Worm (Caenorhabditis elegans) whole organism, midembryonic: ENCODE data around the gene ints-13.

Experiments used
- T22C8.4 ChIP-seq: fragments of 200-800 bp; sonication (Bioruptor generic); IDR thresholded peaks from 2 replicates; pipeline ENCODE4 v1.3.6; 2022; ENCODE audit warnings: missing genetic modification characterization, missing compliant biosample characterization
- cog-1 ChIP-seq: sonication (generic microtip); optimal IDR thresholded peaks from 2 replicates; lab custom pipeline; 2016; ENCODE audit warnings: missing genetic modification characterization, missing compliant biosample characterization
- flt-1 ChIP-seq: fragments of 200-800 bp; sonication (Bioruptor generic); IDR thresholded peaks from 2 replicates; pipeline ENCODE4 v1.3.6; 2022; ENCODE audit warnings: missing genetic modification characterization, missing compliant biosample characterization
- klf-2 ChIP-seq: fragments of 200-800 bp; sonication (Bioruptor generic); conservative IDR thresholded peaks from 2 replicates; pipeline ENCODE4 v1.3.6; 2022; ENCODE audit warnings: missing genetic modification reagents, missing genetic modification characterization, missing compliant biosample characterization
- med-1 ChIP-seq: sonication (generic microtip); optimal IDR thresholded peaks from 2 replicates; lab custom pipeline; 2017; ENCODE audit warnings: missing genetic modification characterization, mild to moderate bottlenecking, missing compliant biosample characterization, antibody characterized with exemption, missing genetic modification reagents; ENCODE audit not compliant: insufficient read depth
- ref-1 ChIP-seq: fragments of 200-800 bp; sonication (Bioruptor generic); conservative IDR thresholded peaks from 2 replicates; pipeline ENCODE4 v1.3.6; 2022; ENCODE audit warnings: missing genetic modification reagents, missing genetic modification characterization, missing compliant biosample characterization
- tab-1 ChIP-seq: fragments of 200-800 bp; sonication (Bioruptor generic); IDR thresholded peaks from 2 replicates; pipeline ENCODE4 v1.3.6; 2022; ENCODE audit warnings: missing genetic modification characterization, missing compliant biosample characterization
- ztf-23 ChIP-seq: fragments of 200-800 bp; sonication (Bioruptor generic); IDR thresholded peaks from 2 replicates; pipeline ENCODE4 v1.3.6; 2022; ENCODE audit warnings: missing genetic modification reagents, missing genetic modification characterization, missing compliant biosample characterization
- ztf-29 ChIP-seq: fragments of 200-800 bp; sonication (Bioruptor generic); IDR thresholded peaks from 2 replicates; pipeline ENCODE4 v1.3.6; 2022; ENCODE audit warnings: missing genetic modification reagents, missing genetic modification characterization, missing compliant biosample characterization

Gene ints-13

ce11 chrIV:194442-194841 is 42.8 kb downstream of the ints-13 start, which contains the start of gene csn-3:
TSS of gene csn-3 (plus strand) at chrIV:194742.
- TF ChIP-seq cog-1 (tag; lab: Kevin White, UChicago): no peak

ce11 chrIV:192046-192445 is 45.2 kb downstream of the ints-13 start, which contains the start of gene Y38C1AA.12:
TSS of gene Y38C1AA.12 (plus strand) at chrIV:192256.
- TF ChIP-seq ztf-23: peak; percentile 70; the same call in 1 of the 2 replicates
- TF ChIP-seq med-1: no peak
- no peak for TF ChIP-seq ref-1 (GFP tag; lab: Robert Waterston, UW)
- peak; percentile 74 for TF ChIP-seq cog-1 (tag; lab: Kevin White, UChicago)
- TF ChIP-seq T22C8.4: no peak
- peak; percentile 84 for TF ChIP-seq flt-1 (GFP tag; lab: Robert Waterston, UW)

- TF ChIP-seq flt-1 (GFP tag; lab: Robert Waterston, UW): no peak
- no peak for TF ChIP-seq T22C8.4
- TF ChIP-seq ref-1 (GFP tag; lab: Robert Waterston, UW): no peak
- no peak for TF ChIP-seq cog-1 (tag; lab: Kevin White, UChicago)
- no peak for TF ChIP-seq klf-2 (GFP tag; lab: Robert Waterston, UW)
- no peak for TF ChIP-seq ztf-23
- no peak for TF ChIP-seq tab-1 (GFP tag; lab: Robert Waterston, UW)
- no peak for TF ChIP-seq ztf-29
- no peak for TF ChIP-seq med-1
These were observed 48.2 kb downstream of the ints-13 start for ce11 chrIV:189087-189486.

ce11 chrIV:187336-187735 is 49.9 kb downstream of the ints-13 start:
- TF ChIP-seq ztf-29 (no peak), cog-1 (tag; lab: Kevin White, UChicago) (no peak), ref-1 (GFP tag; lab: Robert Waterston, UW) (no peak), med-1 (no peak), T22C8.4 (no peak), ztf-23 (no peak), flt-1 (GFP tag; lab: Robert Waterston, UW) (no peak), klf-2 (GFP tag; lab: Robert Waterston, UW) (no peak), tab-1 (GFP tag; lab: Robert Waterston, UW) (no peak)

- TF ChIP-seq ref-1 (GFP tag; lab: Robert Waterston, UW): no peak
- no peak for TF ChIP-seq tab-1 (GFP tag; lab: Robert Waterston, UW)
- TF ChIP-seq ztf-23: no peak
- no peak for TF ChIP-seq ztf-29
- TF ChIP-seq T22C8.4: no peak
- TF ChIP-seq flt-1 (GFP tag; lab: Robert Waterston, UW): no peak
- no peak for TF ChIP-seq klf-2 (GFP tag; lab: Robert Waterston, UW)
- TF ChIP-seq cog-1 (tag; lab: Kevin White, UChicago): no peak
- no peak for TF ChIP-seq med-1
These were observed 51.1 kb downstream of the ints-13 start for ce11 chrIV:186110-186509.

ce11 chrIV:184184-184583 is 53.1 kb downstream of the ints-13 start, which contains the start of gene pnc-1:
TSS of gene pnc-1 (plus strand) at chrIV:184484.
- no peak for TF ChIP-seq tab-1 (GFP tag; lab: Robert Waterston, UW)
- no peak for TF ChIP-seq med-1
- TF ChIP-seq ztf-29: no peak
- TF ChIP-seq T22C8.4: no peak
- no peak for TF ChIP-seq flt-1 (GFP tag; lab: Robert Waterston, UW)
- no peak for TF ChIP-seq cog-1 (tag; lab: Kevin White, UChicago)
- TF ChIP-seq ztf-23: no peak
- no peak for TF ChIP-seq ref-1 (GFP tag; lab: Robert Waterston, UW)
- no peak for TF ChIP-seq klf-2 (GFP tag; lab: Robert Waterston, UW)

ce11 chrIV:183519-183918 is 53.7 kb downstream of the ints-13 start:
- TF ChIP-seq ztf-29: no peak
- no peak for TF ChIP-seq flt-1 (GFP tag; lab: Robert Waterston, UW)
- no peak for TF ChIP-seq T22C8.4
- no peak for TF ChIP-seq ref-1 (GFP tag; lab: Robert Waterston, UW)
- no peak for TF ChIP-seq ztf-23
- no peak for TF ChIP-seq cog-1 (tag; lab: Kevin White, UChicago)
- no peak for TF ChIP-seq tab-1 (GFP tag; lab: Robert Waterston, UW)
- TF ChIP-seq klf-2 (GFP tag; lab: Robert Waterston, UW): no peak
- TF ChIP-seq med-1: no peak
